Fruit fly (Drosophila melanogaster) whole organism, embryonic: ENCODE measurements around the gene CG15550.

Experiments used
- Ada2b ChIP-seq: fragments of 200-800 bp; sonication (Bioruptor generic); IDR thresholded peaks from 2 replicates; pipeline ENCODE4 v1.3.6; 2022; ENCODE audit warnings: missing biosample characterization, missing genetic modification characterization
- Adf1 ChIP-seq: fragments of 200-800 bp; sonication (Bioruptor generic); IDR thresholded peaks from 2 replicates; pipeline ENCODE4 v1.3.6; 2022; ENCODE audit warnings: missing biosample characterization, missing genetic modification characterization
- CG10321 ChIP-seq: fragments of 200-800 bp; sonication (Bioruptor generic); IDR thresholded peaks from 2 replicates; pipeline ENCODE4 v1.3.6; 2022; ENCODE audit warnings: missing biosample characterization, missing genetic modification characterization
- CG11560 ChIP-seq: fragments of 200-800 bp; sonication (Bioruptor generic); IDR thresholded peaks from 3 replicates; pipeline ENCODE4 v1.3.6; 2022; ENCODE audit warnings: missing biosample characterization, missing genetic modification characterization
- CG1233 ChIP-seq: fragments of 200-800 bp; sonication (Bioruptor generic); optimal IDR thresholded peaks from 4 replicates; lab custom pipeline; 2018; ENCODE audit warnings: missing biosample characterization, mild to moderate bottlenecking, missing genetic modification characterization
- CG12769 ChIP-seq: fragments of 200-800 bp; sonication (Bioruptor generic); optimal IDR thresholded peaks from 2 replicates; lab custom pipeline; 2019; ENCODE audit warnings: missing biosample characterization, mild to moderate bottlenecking, missing genetic modification characterization, moderate library complexity
- CG13287 ChIP-seq: fragments of 200-800 bp; sonication (Bioruptor generic); IDR thresholded peaks from 2 replicates; pipeline ENCODE4 v1.3.6; 2022; ENCODE audit warnings: missing biosample characterization, missing genetic modification characterization; ENCODE audit not compliant: partially characterized antibody
- CG13624 ChIP-seq: fragments of 200-800 bp; sonication (Bioruptor generic); optimal IDR thresholded peaks from 2 replicates; lab custom pipeline; 2016; ENCODE audit warnings: missing biosample characterization, missing genetic modification characterization
- CG1647 ChIP-seq: fragments of 200-800 bp; sonication (Bioruptor generic); optimal IDR thresholded peaks from 3 replicates; lab custom pipeline; 2016; ENCODE audit warnings: missing biosample characterization, missing genetic modification characterization
- CG17802 ChIP-seq: fragments of 200-800 bp; sonication (Bioruptor generic); optimal IDR thresholded peaks from 2 replicates; lab custom pipeline; 2018; ENCODE audit warnings: missing biosample characterization, mild to moderate bottlenecking, missing genetic modification characterization, moderate library complexity
- CG17829 ChIP-seq: fragments of 200-800 bp; optimal IDR thresholded peaks from 2 replicates; lab custom pipeline; 2019; ENCODE audit warnings: missing biosample characterization, mild to moderate bottlenecking, missing genetic modification characterization, moderate library complexity
- CG18011 ChIP-seq: fragments of 200-800 bp; sonication (Bioruptor generic); optimal IDR thresholded peaks from 2 replicates; lab custom pipeline; 2017; ENCODE audit warnings: missing biosample characterization, missing genetic modification characterization, mild to moderate bottlenecking, moderate library complexity, missing genotype
- CG18476 ChIP-seq: fragments of 200-800 bp; sonication (Bioruptor generic); optimal IDR thresholded peaks from 2 replicates; lab custom pipeline; 2016; ENCODE audit warnings: missing biosample characterization, mild to moderate bottlenecking, missing genetic modification characterization
- CG2120 ChIP-seq: fragments of 200-800 bp; sonication (Bioruptor generic); optimal IDR thresholded peaks from 3 replicates; lab custom pipeline; 2016; ENCODE audit warnings: missing biosample characterization, missing genetic modification characterization
- CG2889 ChIP-seq: fragments of 200-800 bp; sonication (Bioruptor generic); IDR thresholded peaks from 3 replicates; pipeline ENCODE4 v1.3.6; 2022; ENCODE audit warnings: missing biosample characterization, missing genetic modification characterization
- CG30431 ChIP-seq: fragments of 200-800 bp; sonication (Bioruptor generic); optimal IDR thresholded peaks from 2 replicates; lab custom pipeline; 2017; ENCODE audit warnings: missing biosample characterization, missing genetic modification characterization
- CG31388 ChIP-seq: fragments of 200-800 bp; sonication (Bioruptor generic); optimal IDR thresholded peaks from 2 replicates; lab custom pipeline; 2016; ENCODE audit warnings: missing biosample characterization, missing genetic modification characterization
- CG33557 ChIP-seq: fragments of 200-800 bp; sonication (Bioruptor generic); optimal IDR thresholded peaks from 2 replicates; lab custom pipeline; 2019; ENCODE audit warnings: missing biosample characterization, mild to moderate bottlenecking, missing genetic modification characterization, moderate library complexity
- CG3838 ChIP-seq: fragments of 200-800 bp; sonication (Bioruptor generic); optimal IDR thresholded peaks from 3 replicates; lab custom pipeline; 2016; ENCODE audit warnings: missing biosample characterization, missing genetic modification characterization
- CG42726 ChIP-seq: fragments of 200-800 bp; sonication (Bioruptor generic); IDR thresholded peaks from 2 replicates; pipeline ENCODE4 v1.3.6; 2022; ENCODE audit warnings: missing biosample characterization, missing genetic modification characterization; ENCODE audit not compliant: partially characterized antibody
- CG4282 ChIP-seq: fragments of 200-800 bp; sonication (Bioruptor generic); optimal IDR thresholded peaks from 2 replicates; lab custom pipeline; 2016; ENCODE audit warnings: missing biosample characterization, missing genetic modification characterization
- CG6791 ChIP-seq: fragments of 200-800 bp; sonication (Bioruptor generic); IDR thresholded peaks from 3 replicates; pipeline ENCODE4 v1.3.6; 2022; ENCODE audit warnings: missing biosample characterization, missing genetic modification characterization; ENCODE audit not compliant: partially characterized antibody
- CG7963 ChIP-seq: fragments of 200-800 bp; sonication (Bioruptor generic); IDR thresholded peaks from 3 replicates; pipeline ENCODE4 v1.3.6; 2022; ENCODE audit warnings: missing biosample characterization, missing genetic modification characterization; ENCODE audit not compliant: partially characterized antibody
- CoRest ChIP-seq: fragments of 200-800 bp; sonication (Bioruptor generic); optimal IDR thresholded peaks from 3 replicates; lab custom pipeline; 2018; ENCODE audit warnings: missing biosample characterization, mild to moderate bottlenecking, missing genetic modification characterization, moderate library complexity
- Dbx ChIP-seq: fragments of 200-800 bp; sonication (Bioruptor generic); IDR thresholded peaks from 3 replicates; pipeline ENCODE4 v1.3.6; 2022; ENCODE audit warnings: missing biosample characterization, missing genetic modification characterization
- Dll ChIP-seq: fragments of 200-800 bp; sonication (Bioruptor generic); IDR thresholded peaks from 4 replicates; pipeline ENCODE4 v1.3.6; 2022; ENCODE audit warnings: missing biosample characterization, missing genetic modification characterization; ENCODE audit not compliant: partially characterized antibody
- Eip74EF ChIP-seq, 2 experiments: fragments of 200-800 bp in 1 of 2; fragments of >200 bp in 1 of 2; sonication (Bioruptor generic) in 1 of 2; optimal IDR thresholded peaks; 2 replicates each; lab custom pipeline; 2017 to 2019; ENCODE audit warnings: missing biosample characterization in 2 of 2, missing genetic modification characterization in 2 of 2, mild to moderate bottlenecking in 1 of 2, moderate library complexity in 1 of 2
- Elba2 ChIP-seq: fragments of 200-800 bp; sonication (Bioruptor generic); optimal IDR thresholded peaks from 3 replicates; lab custom pipeline; 2016; ENCODE audit warnings: missing biosample characterization, missing genetic modification characterization
- Fer3 ChIP-seq: fragments of 200-800 bp; sonication (Bioruptor generic); optimal IDR thresholded peaks from 2 replicates; lab custom pipeline; 2018; ENCODE audit warnings: missing biosample characterization, mild to moderate bottlenecking, missing genetic modification characterization, moderate library complexity
- Hey ChIP-seq: fragments of 200-800 bp; sonication (Bioruptor generic); optimal IDR thresholded peaks from 3 replicates; lab custom pipeline; 2018; ENCODE audit warnings: missing biosample characterization, mild to moderate bottlenecking, missing genetic modification characterization
- MBD-R2 ChIP-seq: fragments of 200-800 bp; sonication (Bioruptor generic); IDR thresholded peaks from 2 replicates; pipeline ENCODE4 v1.3.6; 2022; ENCODE audit warnings: missing biosample characterization, missing genetic modification characterization
- Meics ChIP-seq: fragments of 200-800 bp; sonication (Bioruptor generic); optimal IDR thresholded peaks from 2 replicates; lab custom pipeline; 2017; ENCODE audit warnings: missing biosample characterization, mild to moderate bottlenecking, missing genetic modification characterization
- Nf-YA ChIP-seq: fragments of 200-800 bp; sonication (Bioruptor generic); IDR thresholded peaks from 2 replicates; pipeline ENCODE4 v1.3.6; 2022; ENCODE audit warnings: missing biosample characterization, missing genetic modification characterization
- Ptx1 ChIP-seq: fragments of 200-800 bp; sonication (Bioruptor generic); IDR thresholded peaks from 2 replicates; pipeline ENCODE4 v1.3.6; 2022; ENCODE audit warnings: missing biosample characterization, missing genetic modification characterization
- ara ChIP-seq: fragments of 200-800 bp; sonication (Bioruptor generic); IDR thresholded peaks from 2 replicates; pipeline ENCODE4 v1.3.6; 2022; ENCODE audit warnings: missing biosample characterization, missing genetic modification characterization
- cg ChIP-seq: fragments of 200-800 bp; sonication (Bioruptor generic); optimal IDR thresholded peaks from 3 replicates; lab custom pipeline; 2019; ENCODE audit warnings: missing biosample characterization, mild to moderate bottlenecking, missing genetic modification characterization, moderate library complexity
- ci ChIP-seq: fragments of 200-800 bp; sonication (Bioruptor generic); IDR thresholded peaks from 3 replicates; pipeline ENCODE4 v1.3.6; 2022; ENCODE audit warnings: missing biosample characterization, missing genetic modification characterization
- esg ChIP-seq: fragments of 200-800 bp; sonication (Bioruptor generic); conservative IDR thresholded peaks from 2 replicates; pipeline ENCODE4 v1.3.6; 2022; ENCODE audit warnings: missing biosample characterization, missing genetic modification characterization
- fru ChIP-seq: fragments of >200 bp; optimal IDR thresholded peaks from 2 replicates; lab custom pipeline; 2017
- grn ChIP-seq: fragments of 200-800 bp; sonication (Bioruptor generic); optimal IDR thresholded peaks from 3 replicates; lab custom pipeline; 2017; ENCODE audit warnings: missing biosample characterization, missing genetic modification characterization
- ind ChIP-seq: fragments of 200-800 bp; sonication (Bioruptor generic); optimal IDR thresholded peaks from 3 replicates; lab custom pipeline; 2016; ENCODE audit warnings: missing biosample characterization, missing genetic modification characterization
- kni ChIP-seq: fragments of 200-800 bp; sonication (Bioruptor generic); optimal IDR thresholded peaks from 3 replicates; lab custom pipeline; 2017; ENCODE audit warnings: mild to moderate bottlenecking, missing biosample characterization, missing genetic modification reagents, missing genetic modification characterization
- lab ChIP-seq: fragments of 200-800 bp; sonication (Bioruptor generic); optimal IDR thresholded peaks from 3 replicates; lab custom pipeline; 2017; ENCODE audit warnings: missing biosample characterization, missing genetic modification characterization, mild to moderate bottlenecking, moderate library complexity, missing genetic modification reagents
- nom ChIP-seq: fragments of 200-800 bp; sonication (Bioruptor generic); optimal IDR thresholded peaks from 2 replicates; lab custom pipeline; 2017; ENCODE audit warnings: missing biosample characterization, missing genetic modification characterization, mild to moderate bottlenecking, moderate library complexity, missing genetic modification reagents
- slp2 ChIP-seq: fragments of 200-800 bp; sonication (Bioruptor generic); optimal IDR thresholded peaks from 2 replicates; lab custom pipeline; 2016; ENCODE audit warnings: missing biosample characterization, missing genetic modification characterization
- tio ChIP-seq: fragments of 200-800 bp; sonication (Bioruptor generic); optimal IDR thresholded peaks from 2 replicates; lab custom pipeline; 2017; ENCODE audit warnings: missing biosample characterization, missing genetic modification characterization, inconsistent platforms
- unc-4 ChIP-seq: fragments of 200-800 bp; sonication (Bioruptor generic); IDR thresholded peaks from 2 replicates; pipeline ENCODE4 v1.3.6; 2022; ENCODE audit warnings: missing biosample characterization, missing genetic modification characterization; ENCODE audit not compliant: partially characterized antibody
- vvl ChIP-seq: fragments of 200-800 bp; sonication (Bioruptor generic); IDR thresholded peaks from 2 replicates; pipeline ENCODE4 v1.3.6; 2022; ENCODE audit warnings: missing biosample characterization, missing genetic modification characterization
- wdn ChIP-seq: fragments of 200-800 bp; sonication (Bioruptor generic); IDR thresholded peaks from 2 replicates; pipeline ENCODE4 v1.3.6; 2022; ENCODE audit warnings: missing biosample characterization, missing genetic modification characterization
- z ChIP-seq: fragments of 200-800 bp; sonication (Bioruptor generic); IDR thresholded peaks from 3 replicates; pipeline ENCODE4 v1.3.6; 2022; ENCODE audit warnings: missing biosample characterization, missing genetic modification characterization

The CG15550 gene

dm6 chr3R:30912402-30912801 lies 24.5 kb downstream of the CG15550 start, which contains the start of gene Ptx1 (continued):
- TF ChIP-seq slp2: no peak
- TF ChIP-seq CG7963: peak; percentile 27; the same call in 1 of the 3 replicates
- peak; percentile 5 for TF ChIP-seq kni (GFP tag; lab: Kevin White, UChicago)
- no peak for TF ChIP-seq MBD-R2
- peak; percentile 31 for TF ChIP-seq grn (GFP tag; lab: Kevin White, UChicago)
- TF ChIP-seq wdn (GFP tag; lab: Robert Waterston, UW): no peak
- TF ChIP-seq nom (GFP tag; lab: Kevin White, UChicago): no peak
- peak; percentile 53; the same call in 2 of the 4 replicates for TF ChIP-seq Dll (GFP tag; lab: Robert Waterston, UW)
- TF ChIP-seq CG17829 (tag; lab: Kevin White, UChicago): peak; percentile 40
- peak; percentile 76 for TF ChIP-seq CG42726 (GFP tag; lab: Robert Waterston, UW)
- peak; percentile 34; the same call in 1 of the 2 replicates for TF ChIP-seq unc-4 (GFP tag; lab: Robert Waterston, UW)
- TF ChIP-seq CG17802 (tag; lab: Kevin White, UChicago): no peak
- peak; percentile 65 for TF ChIP-seq CG13287 (GFP tag; lab: Robert Waterston, UW)
- no peak for TF ChIP-seq Eip74EF (GFP tag; optimal IDR thresholded peaks at IDR 0.05; lab: Kevin White, UChicago)
- no peak for TF ChIP-seq esg (GFP tag; lab: Robert Waterston, UW)
- TF ChIP-seq CG30431: no peak
- no peak for TF ChIP-seq CG3838
- TF ChIP-seq CG4282 (GFP tag; lab: Kevin White, UChicago): no peak
- no peak for TF ChIP-seq CG33557 (GFP tag; lab: Kevin White, UChicago)
- TF ChIP-seq CG6791 (GFP tag; lab: Robert Waterston, UW): peak; percentile 63; the same call in 2 of the 3 replicates
- TF ChIP-seq Dbx (GFP tag; lab: Robert Waterston, UW): peak; percentile 50; the same call in 2 of the 3 replicates
- no peak for TF ChIP-seq Meics (GFP tag; lab: Kevin White, UChicago)
- no peak for TF ChIP-seq CG31388 (GFP tag; lab: Kevin White, UChicago)
- TF ChIP-seq tio (GFP tag; lab: Kevin White, UChicago): no peak
- TF ChIP-seq CG2120 (GFP tag; lab: Kevin White, UChicago): no peak
- TF ChIP-seq ci: peak; percentile 31; the same call in 1 of the 3 replicates
- TF ChIP-seq CG2889: no peak
- no peak for TF ChIP-seq Ada2b (GFP tag; lab: Robert Waterston, UW)
- TF ChIP-seq CG1647: no peak
- TF ChIP-seq CoRest: peak; percentile 79
- TF ChIP-seq ara: 0 out of 2 replicates have a peak, but pooled peaks have one; percentile 43
- TF ChIP-seq CG12769: no peak
- TF ChIP-seq vvl (GFP tag; lab: Robert Waterston, UW): 0 out of 2 replicates have a peak, but pooled peaks have one; percentile 26
- peak; percentile 52 for TF ChIP-seq Ptx1 (GFP tag; lab: Robert Waterston, UW)
- TF ChIP-seq z (GFP tag; lab: Robert Waterston, UW): 0 out of 3 replicates have a peak, but pooled peaks have one; percentile 47
- peak; percentile 76 for TF ChIP-seq Adf1 (GFP tag; lab: Robert Waterston, UW)
- TF ChIP-seq lab: peak; percentile 63
- TF ChIP-seq CG18011: no peak
- peak; percentile 3 for TF ChIP-seq CG13624
- peak; percentile 63 for TF ChIP-seq fru (lab: Kevin White, UChicago)
- TF ChIP-seq cg (GFP tag; lab: Kevin White, UChicago): peak; percentile 58
- TF ChIP-seq Elba2: no peak
- TF ChIP-seq Fer3: no peak
- no peak for TF ChIP-seq CG18476
- TF ChIP-seq Nf-YA (GFP tag; lab: Robert Waterston, UW): peak; percentile 92
- TF ChIP-seq CG11560 (tag; lab: Robert Waterston, UW): no peak
- no peak for TF ChIP-seq CG1233
- peak; percentile 98 for TF ChIP-seq CG10321
- no peak for TF ChIP-seq Hey (tag; lab: Kevin White, UChicago)
- TF ChIP-seq ind: no peak
